Fruit fly (Drosophila melanogaster) whole organism: ENCODE data around the gene yata.

Experiments used
- pan ChIP-seq: fragments of >200 bp; optimal IDR thresholded peaks from 2 replicates; lab custom pipeline; 2017
- psq ChIP-seq: fragments of >200 bp; optimal IDR thresholded peaks from 2 replicates; lab custom pipeline; 2017
- usp ChIP-seq: fragments of >200 bp; optimal IDR thresholded peaks from 2 replicates; lab custom pipeline; 2017; ENCODE audit warnings: missing biosample characterization, missing genetic modification characterization, mixed read lengths

DNA sequence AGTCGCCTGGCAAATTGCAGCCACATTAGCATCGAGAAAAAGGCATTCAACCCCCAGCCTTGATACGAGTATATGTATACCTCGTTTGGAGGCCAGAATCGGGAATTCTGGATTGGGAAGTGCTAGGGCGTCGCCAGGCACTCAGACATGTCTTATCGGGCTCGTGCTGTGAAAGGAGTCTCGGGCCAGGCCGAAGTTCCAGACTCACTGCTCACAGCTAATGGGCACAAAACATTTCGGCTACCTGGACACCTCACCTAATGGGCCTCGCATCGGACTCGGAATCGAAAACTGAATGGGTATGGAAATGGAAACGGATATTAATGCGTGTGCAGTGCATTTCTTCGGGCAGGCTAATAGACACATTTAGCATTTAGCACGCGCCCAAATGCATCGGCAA lies 21.9 kb downstream of the yata start:
- no peak for TF ChIP-seq psq (lab: Kevin White, UChicago)
- no peak for TF ChIP-seq usp (GFP tag; lab: Kevin White, UChicago)
- no peak for TF ChIP-seq pan (lab: Kevin White, UChicago)
